Worm (Caenorhabditis elegans) whole organism, midembryonic: ENCODE results near the gene lpd-9.

ENCODE experiments used
- flt-1 ChIP-seq: fragments of 200-800 bp; sonication (Bioruptor generic); IDR thresholded peaks from 2 replicates; pipeline ENCODE4 v1.3.6; 2022; ENCODE audit warnings: missing genetic modification characterization, missing compliant biosample characterization
- klf-2 ChIP-seq: fragments of 200-800 bp; sonication (Bioruptor generic); conservative IDR thresholded peaks from 2 replicates; pipeline ENCODE4 v1.3.6; 2022; ENCODE audit warnings: missing genetic modification reagents, missing genetic modification characterization, missing compliant biosample characterization
- med-1 ChIP-seq: sonication (generic microtip); optimal IDR thresholded peaks from 2 replicates; lab custom pipeline; 2017; ENCODE audit warnings: missing genetic modification characterization, mild to moderate bottlenecking, missing compliant biosample characterization, antibody characterized with exemption, missing genetic modification reagents; ENCODE audit not compliant: insufficient read depth
- ztf-23 ChIP-seq: fragments of 200-800 bp; sonication (Bioruptor generic); IDR thresholded peaks from 2 replicates; pipeline ENCODE4 v1.3.6; 2022; ENCODE audit warnings: missing genetic modification reagents, missing genetic modification characterization, missing compliant biosample characterization

ce11 chrV:10546749-10547148, 32.4 kb upstream of the lpd-9 start, which contains the start of gene F25D1.5:
- TF ChIP-seq ztf-23 (GFP tag; lab: Robert Waterston, UW): no peak
- TF ChIP-seq med-1 (GFP tag; lab: Kevin White, UChicago): no peak
- TF ChIP-seq klf-2 (GFP tag; lab: Robert Waterston, UW): no peak
- no peak for TF ChIP-seq flt-1 (GFP tag; lab: Robert Waterston, UW)
